Fruit fly (Drosophila melanogaster) whole organism, embryonic: ENCODE data around the gene N.
A peak's percentile ranks its signal among the peaks of the same experiment; 100 is the strongest.

Experiments
- Asciz ChIP-seq: fragments of 200-800 bp; sonication (Bioruptor generic); optimal IDR thresholded peaks from 2 replicates; lab custom pipeline; 2017; ENCODE audit warnings: missing biosample characterization, mild to moderate bottlenecking, missing genetic modification characterization, missing genetic modification reagents
- Bdp1 ChIP-seq: fragments of 200-800 bp; sonication (Bioruptor generic); optimal IDR thresholded peaks from 3 replicates; lab custom pipeline; 2016; ENCODE audit warnings: missing biosample characterization, missing genetic modification characterization
- CG10431 ChIP-seq: fragments of 200-800 bp; sonication (Bioruptor generic); optimal IDR thresholded peaks from 3 replicates; lab custom pipeline; 2018; ENCODE audit warnings: missing biosample characterization, mild to moderate bottlenecking, missing genetic modification characterization
- CG13296 ChIP-seq: fragments of 200-800 bp; sonication (Bioruptor generic); optimal IDR thresholded peaks from 3 replicates; lab custom pipeline; 2018; ENCODE audit warnings: missing biosample characterization, mild to moderate bottlenecking, missing genetic modification characterization
- CG15514 ChIP-seq: fragments of 200-800 bp; sonication (Bioruptor generic); optimal IDR thresholded peaks from 3 replicates; lab custom pipeline; 2017; ENCODE audit warnings: missing biosample characterization, missing genetic modification characterization, mild to moderate bottlenecking, moderate library complexity, missing genetic modification reagents
- CG18262 ChIP-seq: fragments of 200-800 bp; optimal IDR thresholded peaks from 3 replicates; lab custom pipeline; 2019; ENCODE audit warnings: missing biosample characterization, mild to moderate bottlenecking, missing genetic modification characterization, moderate library complexity
- CG31224 ChIP-seq: fragments of 200-800 bp; sonication (Bioruptor generic); IDR thresholded peaks from 2 replicates; pipeline ENCODE4 v1.3.6; 2022; ENCODE audit warnings: missing biosample characterization, missing genetic modification characterization
- CG3838 ChIP-seq: fragments of 200-800 bp; sonication (Bioruptor generic); optimal IDR thresholded peaks from 3 replicates; lab custom pipeline; 2016; ENCODE audit warnings: missing biosample characterization, missing genetic modification characterization
- CG5180 ChIP-seq: fragments of 200-800 bp; sonication (Bioruptor generic); optimal IDR thresholded peaks from 3 replicates; lab custom pipeline; 2017; ENCODE audit warnings: missing biosample characterization, missing genetic modification characterization, mild to moderate bottlenecking, moderate library complexity, missing genetic modification reagents
- CG5245 ChIP-seq: fragments of 200-800 bp; sonication (Bioruptor generic); optimal IDR thresholded peaks from 3 replicates; lab custom pipeline; 2016; ENCODE audit warnings: missing biosample characterization, missing genetic modification characterization
- CG6689 ChIP-seq: fragments of 200-800 bp; sonication (Bioruptor generic); IDR thresholded peaks from 2 replicates; pipeline ENCODE4 v1.3.6; 2022; ENCODE audit warnings: missing biosample characterization, missing genetic modification characterization
- CG7963 ChIP-seq: fragments of 200-800 bp; sonication (Bioruptor generic); IDR thresholded peaks from 3 replicates; pipeline ENCODE4 v1.3.6; 2022; ENCODE audit warnings: missing biosample characterization, missing genetic modification characterization; ENCODE audit not compliant: partially characterized antibody
- CG9932 ChIP-seq: fragments of 200-800 bp; sonication (Bioruptor generic); IDR thresholded peaks from 2 replicates; pipeline ENCODE4 v1.3.6; 2022; ENCODE audit warnings: missing biosample characterization, missing genetic modification characterization
- ERR ChIP-seq: fragments of 200-800 bp; sonication (Bioruptor generic); optimal IDR thresholded peaks from 2 replicates; lab custom pipeline; 2016; ENCODE audit warnings: missing biosample characterization, missing genetic modification characterization
- Eip74EF ChIP-seq, 2 experiments: fragments of 200-800 bp in 1 of 2; fragments of >200 bp in 1 of 2; sonication (Bioruptor generic) in 1 of 2; optimal IDR thresholded peaks; 2 replicates each; lab custom pipeline; 2017 to 2019; ENCODE audit warnings: missing biosample characterization in 2 of 2, missing genetic modification characterization in 2 of 2, mild to moderate bottlenecking in 1 of 2, moderate library complexity in 1 of 2
- Ets97D ChIP-seq: fragments of 200-800 bp; sonication (Bioruptor generic); optimal IDR thresholded peaks from 3 replicates; lab custom pipeline; 2016; ENCODE audit warnings: missing biosample characterization, missing genetic modification characterization
- Fer3 ChIP-seq: fragments of 200-800 bp; sonication (Bioruptor generic); optimal IDR thresholded peaks from 2 replicates; lab custom pipeline; 2018; ENCODE audit warnings: missing biosample characterization, mild to moderate bottlenecking, missing genetic modification characterization, moderate library complexity
- Hsf ChIP-seq: fragments of 200-800 bp; sonication (Bioruptor generic); optimal IDR thresholded peaks from 3 replicates; lab custom pipeline; 2016; ENCODE audit warnings: missing biosample characterization, missing genetic modification characterization
- Kr ChIP-seq: fragments of 200-800 bp; sonication (Bioruptor generic); optimal IDR thresholded peaks from 2 replicates; lab custom pipeline; 2017; ENCODE audit warnings: missing biosample characterization, mild to moderate bottlenecking, missing genetic modification characterization
- NFAT ChIP-seq: fragments of 200-800 bp; sonication (Bioruptor generic); IDR thresholded peaks from 2 replicates; pipeline ENCODE4 v1.3.6; 2022; ENCODE audit warnings: missing biosample characterization, missing genetic modification characterization
- Xbp1 ChIP-seq: fragments of 200-800 bp; sonication (Bioruptor generic); optimal IDR thresholded peaks from 3 replicates; lab custom pipeline; 2016; ENCODE audit warnings: missing biosample characterization, mild to moderate bottlenecking, missing genetic modification characterization
- abd-A ChIP-seq: fragments of 200-800 bp; sonication (Bioruptor generic); optimal IDR thresholded peaks from 3 replicates; lab custom pipeline; 2019; ENCODE audit warnings: missing biosample characterization, mild to moderate bottlenecking, missing genetic modification characterization, moderate library complexity
- caup ChIP-seq: fragments of 200-800 bp; sonication (Bioruptor generic); optimal IDR thresholded peaks from 3 replicates; lab custom pipeline; 2017; ENCODE audit warnings: missing biosample characterization, mild to moderate bottlenecking, missing genetic modification characterization, moderate library complexity; ENCODE audit not compliant: severe bottlenecking
- chif ChIP-seq, 2 experiments: fragments of 200-800 bp; sonication (Bioruptor generic); optimal IDR thresholded peaks; 3 replicates each; lab custom pipeline; 2016; ENCODE audit warnings: missing biosample characterization in 2 of 2, missing genetic modification characterization in 2 of 2
- grn ChIP-seq: fragments of 200-800 bp; sonication (Bioruptor generic); optimal IDR thresholded peaks from 3 replicates; lab custom pipeline; 2017; ENCODE audit warnings: missing biosample characterization, missing genetic modification characterization
- oc ChIP-seq: fragments of 200-800 bp; sonication (Bioruptor generic); optimal IDR thresholded peaks from 2 replicates; lab custom pipeline; 2018; ENCODE audit warnings: missing biosample characterization, mild to moderate bottlenecking, missing genetic modification characterization, moderate library complexity
- pum ChIP-seq: fragments of 200-800 bp; sonication (Bioruptor generic); optimal IDR thresholded peaks from 2 replicates; lab custom pipeline; 2016; ENCODE audit warnings: missing biosample characterization, missing genetic modification characterization
- ttk ChIP-seq: fragments of 200-800 bp; sonication (Bioruptor generic); IDR thresholded peaks from 2 replicates; pipeline ENCODE4 v2.1.2; 2022; ENCODE audit warnings: missing biosample characterization, missing genetic modification characterization
- vnd ChIP-seq: fragments of 200-800 bp; sonication (Bioruptor generic); IDR thresholded peaks from 3 replicates; pipeline ENCODE4 v1.3.6; 2022; ENCODE audit warnings: missing biosample characterization, missing genetic modification characterization; ENCODE audit not compliant: partially characterized antibody

N gene

DNA sequence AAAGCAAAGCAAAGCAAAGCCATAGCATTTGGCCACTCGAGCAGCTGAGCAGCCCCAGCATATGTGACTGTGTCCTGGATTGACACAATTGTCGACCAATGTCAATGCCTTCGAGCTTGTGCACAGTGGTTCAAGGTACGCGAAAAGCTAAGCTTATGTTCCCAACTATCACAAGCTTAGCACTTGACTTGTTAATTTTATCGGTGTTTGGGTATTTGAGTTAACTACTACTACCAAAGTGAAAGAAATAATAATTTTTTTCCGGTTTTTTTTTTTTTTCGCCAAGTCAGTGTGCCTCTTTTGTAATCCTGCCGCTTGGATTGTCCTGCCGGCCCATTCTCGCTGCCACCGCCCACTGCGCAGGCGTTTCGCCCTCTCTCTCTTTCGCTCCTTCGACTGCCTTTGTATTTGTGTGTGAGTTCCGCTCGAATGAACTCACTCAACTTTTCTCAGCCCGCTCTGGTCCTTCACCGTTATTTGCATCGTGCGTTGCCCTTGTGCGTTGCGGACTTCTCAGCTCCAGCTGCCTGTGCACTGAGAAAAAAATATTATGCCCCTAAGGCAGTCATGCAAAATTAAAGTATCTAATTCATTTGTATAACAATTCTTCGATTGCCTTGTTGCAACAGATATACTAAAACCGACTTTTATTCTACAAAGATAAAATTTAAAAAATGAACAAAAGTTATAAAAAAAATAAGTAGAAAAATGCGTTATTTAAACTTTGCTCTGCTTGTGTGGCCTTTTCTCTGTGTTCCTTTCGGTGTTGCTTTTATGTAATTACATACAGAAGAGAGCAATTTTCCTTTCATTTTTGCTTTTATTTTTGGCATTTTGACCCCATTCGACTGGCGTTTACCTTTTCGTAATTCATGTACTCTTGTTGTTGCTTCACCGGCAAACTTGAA is 71.5 kb downstream of the N start (continued):
- TF ChIP-seq Bdp1 (peak; percentile 10), Ets97D (GFP tag; lab: Kevin White, UChicago) (no peak), Eip74EF (GFP tag; optimal IDR thresholded peaks at IDR 0.05; lab: Kevin White, UChicago) (no peak), Asciz (GFP tag; lab: Kevin White, UChicago) (peak; percentile 25), Hsf (GFP tag; lab: Kevin White, UChicago) (peak; percentile 57), oc (tag; lab: Kevin White, UChicago) (peak; percentile 17), CG3838 (GFP tag; lab: Kevin White, UChicago) (no peak), Kr (GFP tag; lab: Kevin White, UChicago) (no peak), chif (GFP tag; optimal IDR thresholded peaks at IDR 0.05; lab: Kevin White, UChicago) (peak; percentile 16 to 50), CG31224 (peak; percentile 20; the same call in 1 of the 2 replicates), CG5245 (peak; percentile 45), CG15514 (GFP tag; lab: Kevin White, UChicago) (peak; percentile 60), CG9932 (GFP tag; lab: Robert Waterston, UW) (peak; percentile 68), CG5180 (GFP tag; lab: Kevin White, UChicago) (peak; percentile 53), vnd (GFP tag; lab: Robert Waterston, UW) (no peak), CG7963 (no peak), ERR (GFP tag; lab: Kevin White, UChicago) (peak; percentile 61), Fer3 (tag; lab: Kevin White, UChicago) (peak; percentile 57), ttk (GFP tag; lab: Robert Waterston, UW) (peak; percentile 68), grn (GFP tag; lab: Kevin White, UChicago) (no peak), pum (GFP tag; lab: Kevin White, UChicago) (peak; percentile 50), CG6689 (GFP tag; lab: Robert Waterston, UW) (peak; percentile 78), NFAT (0 out of 2 replicates have a peak, but pooled peaks have one; percentile 11), CG18262 (peak; percentile 11), CG10431 (GFP tag; lab: Kevin White, UChicago) (no peak), caup (GFP tag; lab: Kevin White, UChicago) (peak; percentile 64), abd-A (no peak), CG13296 (GFP tag; lab: Kevin White, UChicago) (peak; percentile 70), Xbp1 (GFP tag; lab: Kevin White, UChicago) (peak; percentile 58)
- TF ChIP-seq, all 482 proteins: peak for 310
